Worm (Caenorhabditis elegans) whole organism, early embryonic: ENCODE results near the gene C13C4.8.

Experiments
- ama-1 ChIP-seq: fragments of 150-350 bp; optimal IDR thresholded peaks from 2 replicates; lab custom pipeline; 2014
- scrt-1 ChIP-seq: fragments of 200-800 bp; sonication (Bioruptor generic); IDR thresholded peaks from 2 replicates; pipeline ENCODE4 v1.3.6; 2022; ENCODE audit warnings: missing genetic modification characterization, missing compliant biosample characterization

- TF ChIP-seq ama-1 (lab: Kevin White, UChicago) (no peak), scrt-1 (GFP tag; lab: Robert Waterston, UW) (no peak)
Observed at ce11 chrV:12113726-12114125, 4.1 kb upstream of the C13C4.8 start.
